Worm (Caenorhabditis elegans) whole organism, L2 larva: ENCODE data around the gene F17C11.2.

Experiments
- C34F6.9 ChIP-seq: fragments of 150-350 bp; optimal IDR thresholded peaks from 2 replicates; lab custom pipeline; 2014; ENCODE audit warnings: missing biosample characterization, missing genetic modification characterization
- F13H6.1 ChIP-seq: sonication (generic microtip); optimal IDR thresholded peaks from 2 replicates; lab custom pipeline; 2016; ENCODE audit warnings: missing genetic modification characterization, missing compliant biosample characterization
- R02D3.7 ChIP-seq: fragments of 150-350 bp; optimal IDR thresholded peaks from 2 replicates; lab custom pipeline; 2014; ENCODE audit warnings: missing biosample characterization, missing genetic modification characterization
- ZK546.5 ChIP-seq: sonication (generic microtip); optimal IDR thresholded peaks from 2 replicates; lab custom pipeline; 2017; ENCODE audit warnings: missing biosample characterization, missing genetic modification characterization
- aly-2 ChIP-seq: fragments of 150-350 bp; optimal IDR thresholded peaks from 2 replicates; lab custom pipeline; 2014; ENCODE audit warnings: missing biosample characterization, missing genetic modification characterization
- ama-1 ChIP-seq: fragments of 150-350 bp; optimal IDR thresholded peaks from 2 replicates; lab custom pipeline; 2018; ENCODE audit warnings: inconsistent platforms
- ceh-16 ChIP-seq: fragments of 150-350 bp; optimal IDR thresholded peaks from 2 replicates; lab custom pipeline; 2014; ENCODE audit warnings: missing biosample characterization, missing genetic modification characterization
- ceh-82 ChIP-seq: fragments of 150-350 bp; optimal IDR thresholded peaks from 2 replicates; lab custom pipeline; 2014; ENCODE audit warnings: missing biosample characterization, missing genetic modification characterization
- crh-2 ChIP-seq: sonication (generic microtip); optimal IDR thresholded peaks from 2 replicates; lab custom pipeline; 2017; ENCODE audit warnings: missing biosample characterization, missing genetic modification characterization
- dmd-4 ChIP-seq: sonication (generic microtip); optimal IDR thresholded peaks from 2 replicates; lab custom pipeline; 2017; ENCODE audit warnings: missing biosample characterization, missing genetic modification characterization
- egl-27 ChIP-seq: sonication (generic microtip); optimal IDR thresholded peaks from 3 replicates; lab custom pipeline; 2017; ENCODE audit warnings: missing biosample characterization, missing genetic modification reagents, missing genetic modification characterization
- elt-1 ChIP-seq: fragments of 150-350 bp; optimal IDR thresholded peaks from 2 replicates; lab custom pipeline; 2014; ENCODE audit warnings: missing biosample characterization, missing genetic modification characterization
- gmeb-1 ChIP-seq: fragments of 150-350 bp; optimal IDR thresholded peaks from 2 replicates; lab custom pipeline; 2014; ENCODE audit warnings: missing biosample characterization, missing genetic modification characterization
- lin-11 ChIP-seq: fragments of 150-350 bp; sonication (generic microtip); optimal IDR thresholded peaks from 2 replicates; lab custom pipeline; 2014; ENCODE audit warnings: missing biosample characterization, missing genetic modification characterization, inconsistent platforms, mixed read lengths
- lin-13 ChIP-seq: fragments of 150-350 bp; optimal IDR thresholded peaks from 2 replicates; lab custom pipeline; 2014; ENCODE audit warnings: missing biosample characterization, missing genetic modification reagents, missing genetic modification characterization
- lin-39 ChIP-seq: fragments of 150-350 bp; optimal IDR thresholded peaks from 2 replicates; lab custom pipeline; 2014; ENCODE audit warnings: missing biosample characterization, missing genetic modification reagents, missing genetic modification characterization
- lsy-2 ChIP-seq, 2 experiments: fragments of 150-350 bp in 1 of 2; sonication (generic microtip) in 1 of 2; optimal IDR thresholded peaks; 2 replicates each; lab custom pipeline; 2014 to 2017; ENCODE audit warnings: missing biosample characterization in 2 of 2, missing genetic modification characterization in 2 of 2
- nhr-10 ChIP-seq: sonication (generic microtip); optimal IDR thresholded peaks from 2 replicates; lab custom pipeline; 2017; ENCODE audit warnings: missing biosample characterization, missing genetic modification characterization
- nhr-11 ChIP-seq: fragments of 150-350 bp; optimal IDR thresholded peaks from 2 replicates; lab custom pipeline; 2014; ENCODE audit warnings: missing biosample characterization, missing genetic modification characterization
- nhr-12 ChIP-seq: fragments of 150-350 bp; optimal IDR thresholded peaks from 2 replicates; lab custom pipeline; 2014; ENCODE audit warnings: missing biosample characterization, missing genetic modification characterization
- nhr-129 ChIP-seq: fragments of 150-350 bp; optimal IDR thresholded peaks from 2 replicates; lab custom pipeline; 2014; ENCODE audit warnings: missing biosample characterization, missing genetic modification characterization
- nhr-21 ChIP-seq: fragments of 150-350 bp; optimal IDR thresholded peaks from 2 replicates; lab custom pipeline; 2014; ENCODE audit warnings: missing biosample characterization, missing genetic modification characterization
- nhr-23 ChIP-seq: fragments of 150-350 bp; optimal IDR thresholded peaks from 2 replicates; lab custom pipeline; 2014; ENCODE audit warnings: missing biosample characterization, missing genetic modification reagents, missing genetic modification characterization
- nhr-237 ChIP-seq: fragments of 150-350 bp; optimal IDR thresholded peaks from 2 replicates; lab custom pipeline; 2014; ENCODE audit warnings: missing biosample characterization, missing genetic modification characterization
- nhr-25 ChIP-seq: fragments of 150-350 bp; sonication (generic microtip); optimal IDR thresholded peaks from 3 replicates; lab custom pipeline; 2014; ENCODE audit warnings: missing biosample characterization, missing genetic modification characterization
- nhr-77 ChIP-seq: fragments of 150-350 bp; optimal IDR thresholded peaks from 2 replicates; lab custom pipeline; 2014; ENCODE audit warnings: missing biosample characterization, missing genetic modification characterization
- peb-1 ChIP-seq: fragments of 150-350 bp; optimal IDR thresholded peaks from 2 replicates; lab custom pipeline; 2014; ENCODE audit warnings: missing biosample characterization, missing genetic modification characterization
- sem-4 ChIP-seq: fragments of 150-350 bp; optimal IDR thresholded peaks from 2 replicates; lab custom pipeline; 2014; ENCODE audit warnings: missing biosample characterization, missing genetic modification reagents, missing genetic modification characterization
- skn-1 ChIP-seq: sonication (generic microtip); optimal IDR thresholded peaks from 2 replicates; lab custom pipeline; 2017; ENCODE audit warnings: missing biosample characterization, missing genetic modification characterization
- sma-3 ChIP-seq: sonication (generic microtip); optimal IDR thresholded peaks from 2 replicates; lab custom pipeline; 2016; ENCODE audit warnings: missing genetic modification reagents, missing genetic modification characterization, missing compliant biosample characterization
- sma-9 ChIP-seq, 2 experiments: fragments of 150-350 bp in 1 of 2; sonication (generic microtip) in 1 of 2; optimal IDR thresholded peaks; 2 replicates each; lab custom pipeline; 2014 to 2016; ENCODE audit warnings: missing genetic modification characterization in 2 of 2, mild to moderate bottlenecking in 1 of 2, missing biosample characterization in 1 of 2, missing compliant biosample characterization in 1 of 2, missing genetic modification reagents in 1 of 2, moderate library complexity in 1 of 2
- snpc-4 ChIP-seq: fragments of 150-350 bp; optimal IDR thresholded peaks from 2 replicates; lab custom pipeline; 2014; ENCODE audit warnings: missing biosample characterization, missing genetic modification characterization
- unc-39 ChIP-seq: fragments of 150-350 bp; optimal IDR thresholded peaks from 2 replicates; lab custom pipeline; 2014; ENCODE audit warnings: missing biosample characterization, missing genetic modification characterization
- unc-55 ChIP-seq: fragments of 150-350 bp; sonication (generic microtip); optimal IDR thresholded peaks from 3 replicates; lab custom pipeline; 2014; ENCODE audit warnings: missing biosample characterization, missing genetic modification reagents, missing genetic modification characterization
- zag-1 ChIP-seq: fragments of 150-350 bp; optimal IDR thresholded peaks from 2 replicates; lab custom pipeline; 2014; ENCODE audit warnings: missing biosample characterization, missing genetic modification characterization
- ztf-1 ChIP-seq: fragments of 200-800 bp; sonication (Bioruptor generic); conservative IDR thresholded peaks from 2 replicates; pipeline ENCODE4 v1.3.6; 2022; ENCODE audit warnings: missing genetic modification characterization, missing compliant biosample characterization

F17C11.2 gene

DNA sequence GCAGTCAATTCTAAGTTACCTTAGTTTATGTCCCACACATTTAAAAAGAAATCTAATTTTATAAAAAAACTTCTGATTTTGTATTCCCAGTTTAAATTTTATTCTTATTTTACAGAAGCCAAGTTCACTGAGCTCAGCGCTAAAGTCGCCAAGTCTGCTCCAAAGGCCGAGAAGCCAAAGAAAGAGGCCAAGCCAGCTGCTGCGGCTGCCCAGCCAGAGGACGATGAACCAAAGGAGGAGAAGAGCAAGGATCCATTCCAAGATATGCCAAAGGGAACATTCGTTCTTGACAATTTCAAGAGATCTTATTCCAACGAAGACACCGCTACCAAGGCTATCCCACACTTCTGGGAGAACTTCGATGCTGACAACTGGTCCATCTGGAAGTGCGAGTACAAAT is 18.8 kb downstream of the F17C11.2 start:
- TF ChIP-seq aly-2 (tag; lab: Kevin White, UChicago) (no peak), ceh-82 (tag; lab: Kevin White, UChicago) (no peak), lin-11 (tag; lab: Kevin White, UChicago) (no peak), nhr-237 (tag; lab: Kevin White, UChicago) (no peak), dmd-4 (no peak), skn-1 (tag; lab: Kevin White, UChicago) (no peak), nhr-23 (tag; lab: Kevin White, UChicago) (no peak)
- TF ChIP-seq, all 48 proteins: peak for 0

DNA sequence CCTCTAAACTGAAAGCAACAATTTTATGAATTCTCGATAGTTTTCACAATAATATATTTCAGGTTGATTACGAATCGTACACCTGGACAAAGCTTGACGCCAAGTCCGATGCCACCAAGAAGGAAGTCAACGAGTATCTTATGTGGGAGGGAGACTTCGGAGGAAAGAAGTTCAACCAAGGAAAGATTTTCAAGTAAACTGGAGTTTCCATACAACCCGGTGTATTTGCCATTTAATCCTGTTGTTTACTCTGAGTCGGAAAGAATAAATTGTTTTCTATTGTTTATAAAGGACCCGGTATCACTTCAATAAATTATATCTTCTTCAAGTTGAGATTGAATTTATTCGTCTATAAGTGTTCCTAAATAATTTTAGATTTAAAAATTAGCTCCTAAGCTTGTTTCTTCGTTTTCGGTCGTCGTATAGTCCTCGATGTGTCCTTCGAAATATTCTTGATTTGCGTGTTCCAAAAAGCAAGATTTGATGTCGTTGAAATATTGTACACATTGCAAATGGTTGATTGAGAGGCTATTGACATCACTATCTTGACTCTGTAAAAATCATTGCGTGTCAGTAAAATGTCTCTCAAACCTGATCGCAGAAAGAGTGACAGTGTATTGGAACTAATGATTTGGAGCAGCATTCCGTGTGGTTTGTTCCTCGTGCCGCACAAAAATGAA is 19.7 kb downstream of the F17C11.2 start:
- TF ChIP-seq lin-11 (tag; lab: Kevin White, UChicago) (no peak), unc-39 (tag; lab: Kevin White, UChicago) (no peak), ZK546.5 (tag; lab: Kevin White, UChicago) (no peak), nhr-23 (tag; lab: Kevin White, UChicago) (no peak), nhr-12 (no peak), lin-39 (tag; lab: Kevin White, UChicago) (no peak), R02D3.7 (tag; lab: Kevin White, UChicago) (no peak), sem-4 (tag; lab: Kevin White, UChicago) (no peak), ceh-82 (tag; lab: Kevin White, UChicago) (no peak), lin-13 (no peak), nhr-25 (tag; lab: Kevin White, UChicago) (no peak), peb-1 (tag; lab: Kevin White, UChicago) (no peak), gmeb-1 (tag; lab: Kevin White, UChicago) (no peak), ztf-1 (GFP tag; lab: Robert Waterston, UW) (no peak), egl-27 (no peak), lsy-2 (tag; optimal IDR thresholded peaks at IDR 0.05; lab: Kevin White, UChicago) (no peak), nhr-10 (tag; lab: Kevin White, UChicago) (no peak)

DNA sequence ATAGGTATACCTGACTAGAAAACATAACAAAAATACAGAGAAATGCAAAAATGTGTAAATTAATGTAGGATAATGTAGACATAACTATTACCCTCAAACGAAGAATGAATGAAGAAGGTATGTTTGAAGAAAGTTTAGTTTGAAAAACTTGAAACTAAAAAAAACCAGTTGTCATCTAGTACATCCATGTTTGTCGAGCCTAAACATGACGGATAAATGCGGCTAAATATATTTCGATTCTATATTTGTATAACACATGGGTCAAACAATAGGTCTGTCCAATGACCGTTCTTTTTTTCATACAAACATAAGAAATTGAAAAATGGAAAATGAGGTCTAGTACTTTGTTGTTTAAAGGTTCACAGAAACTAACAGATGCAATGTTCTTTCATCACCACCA is 22.0 kb downstream of the F17C11.2 start, which contains the start of gene F17C11.22:
Gene F17C11.22, minus strand, starts transcription at position 101 of the 400 bp plus-strand sequence.
- TF ChIP-seq ztf-1 (GFP tag; lab: Robert Waterston, UW): no peak
- TF ChIP-seq ama-1 (lab: Kevin White, UChicago): no peak
- no peak for TF ChIP-seq zag-1 (tag; lab: Kevin White, UChicago)
- TF ChIP-seq nhr-21 (tag; lab: Kevin White, UChicago): no peak
- TF ChIP-seq ceh-16 (tag; lab: Kevin White, UChicago): no peak
- TF ChIP-seq lin-13: no peak
- no peak for TF ChIP-seq C34F6.9

DNA sequence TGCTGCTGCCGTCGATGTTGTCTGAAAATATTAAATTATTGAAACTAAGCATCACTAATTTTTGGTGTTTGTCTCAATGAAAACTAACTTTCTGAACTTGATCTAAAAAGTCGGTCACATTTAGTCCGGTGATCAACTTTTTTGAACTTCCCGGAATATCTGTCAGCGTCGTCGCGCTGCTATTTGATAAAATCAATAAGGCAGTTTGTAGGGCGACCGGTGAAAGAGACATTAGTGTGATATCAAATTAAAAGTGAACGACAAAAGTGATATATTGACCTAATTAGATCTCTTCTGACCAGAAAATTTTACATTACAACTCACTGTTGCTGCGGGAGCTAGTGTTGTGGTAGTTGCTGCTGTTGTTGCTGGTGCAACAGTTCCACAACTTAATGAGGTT is 22.9 kb downstream of the F17C11.2 start:
- TF ChIP-seq sma-9 (GFP tag; optimal IDR thresholded peaks at IDR 0.05; lab: Kevin White, UChicago) (no peak), sma-9 (tag; optimal IDR thresholded peaks at IDR 0.05; lab: Kevin White, UChicago) (no peak), lin-39 (tag; lab: Kevin White, UChicago) (no peak), F13H6.1 (tag; lab: Kevin White, UChicago) (no peak), unc-39 (tag; lab: Kevin White, UChicago) (no peak), unc-55 (GFP tag; lab: Kevin White, UChicago) (no peak), nhr-129 (no peak), snpc-4 (tag; lab: Kevin White, UChicago) (no peak), dmd-4 (no peak)

ce11 chrV:10975091-10975490 is 27.1 kb downstream of the F17C11.2 start:
- no peak for TF ChIP-seq lsy-2 (tag; optimal IDR thresholded peaks at IDR 0.05; lab: Kevin White, UChicago)
- TF ChIP-seq zag-1 (tag; lab: Kevin White, UChicago): no peak
- TF ChIP-seq elt-1 (tag; lab: Kevin White, UChicago): no peak
- TF ChIP-seq nhr-11 (tag; lab: Kevin White, UChicago): no peak
- TF ChIP-seq C34F6.9: no peak
- no peak for TF ChIP-seq nhr-21 (tag; lab: Kevin White, UChicago)
- no peak for TF ChIP-seq dmd-4
- TF ChIP-seq sma-3 (GFP tag; lab: Kevin White, UChicago): no peak
- no peak for TF ChIP-seq crh-2 (tag; lab: Kevin White, UChicago)
- no peak for TF ChIP-seq nhr-77
- no peak for TF ChIP-seq nhr-25 (tag; lab: Kevin White, UChicago)
- TF ChIP-seq sma-9 (GFP tag; optimal IDR thresholded peaks at IDR 0.05; lab: Kevin White, UChicago): no peak
- TF ChIP-seq sma-9 (tag; optimal IDR thresholded peaks at IDR 0.05; lab: Kevin White, UChicago): no peak
